Worm (Caenorhabditis elegans): ENCODE results near the gene fbxb-35.

- TF ChIP-seq xbp-1 (tag; optimal IDR thresholded peaks at IDR 0.05) (no peak), ceh-82 (tag; optimal IDR thresholded peaks at IDR 0.05) (no peak), unc-62 (GFP tag; optimal IDR thresholded peaks at IDR 0.05) (no peak), ztf-11 (tag; optimal IDR thresholded peaks at IDR 0.05) (no peak), dsc-1 (tag; optimal IDR thresholded peaks at IDR 0.05) (no peak)
These were observed 19.6 kb upstream of the fbxb-35 start, which contains the start of gene bath-5 for ce11 chrII:2031852-2032251.

All from whole organism, L1 larva.